Worm (Caenorhabditis elegans) whole organism, midembryonic: ENCODE measurements around the gene fbxc-29.

Source experiments
- T22C8.4 ChIP-seq: fragments of 200-800 bp; sonication (Bioruptor generic); IDR thresholded peaks from 2 replicates; pipeline ENCODE4 v1.3.6; 2022; ENCODE audit warnings: missing genetic modification characterization, missing compliant biosample characterization
- cog-1 ChIP-seq: sonication (generic microtip); optimal IDR thresholded peaks from 2 replicates; lab custom pipeline; 2016; ENCODE audit warnings: missing genetic modification characterization, missing compliant biosample characterization
- flt-1 ChIP-seq: fragments of 200-800 bp; sonication (Bioruptor generic); IDR thresholded peaks from 2 replicates; pipeline ENCODE4 v1.3.6; 2022; ENCODE audit warnings: missing genetic modification characterization, missing compliant biosample characterization
- klf-2 ChIP-seq: fragments of 200-800 bp; sonication (Bioruptor generic); conservative IDR thresholded peaks from 2 replicates; pipeline ENCODE4 v1.3.6; 2022; ENCODE audit warnings: missing genetic modification reagents, missing genetic modification characterization, missing compliant biosample characterization
- med-1 ChIP-seq: sonication (generic microtip); optimal IDR thresholded peaks from 2 replicates; lab custom pipeline; 2017; ENCODE audit warnings: missing genetic modification characterization, mild to moderate bottlenecking, missing compliant biosample characterization, antibody characterized with exemption, missing genetic modification reagents; ENCODE audit not compliant: insufficient read depth
- ref-1 ChIP-seq: fragments of 200-800 bp; sonication (Bioruptor generic); conservative IDR thresholded peaks from 2 replicates; pipeline ENCODE4 v1.3.6; 2022; ENCODE audit warnings: missing genetic modification reagents, missing genetic modification characterization, missing compliant biosample characterization
- tab-1 ChIP-seq: fragments of 200-800 bp; sonication (Bioruptor generic); IDR thresholded peaks from 2 replicates; pipeline ENCODE4 v1.3.6; 2022; ENCODE audit warnings: missing genetic modification characterization, missing compliant biosample characterization
- ztf-23 ChIP-seq: fragments of 200-800 bp; sonication (Bioruptor generic); IDR thresholded peaks from 2 replicates; pipeline ENCODE4 v1.3.6; 2022; ENCODE audit warnings: missing genetic modification reagents, missing genetic modification characterization, missing compliant biosample characterization
- ztf-29 ChIP-seq: fragments of 200-800 bp; sonication (Bioruptor generic); IDR thresholded peaks from 2 replicates; pipeline ENCODE4 v1.3.6; 2022; ENCODE audit warnings: missing genetic modification reagents, missing genetic modification characterization, missing compliant biosample characterization

fbxc-29 gene

ce11 chrII:900720-901332 is 15.1 kb upstream of the fbxc-29 start, which contains the start of gene T07D3.9:
TSS of gene T07D3.9 (minus strand) at chrII:900913.
- TF ChIP-seq ztf-29 (GFP tag; lab: Robert Waterston, UW), result no peak

ce11 chrII:901632-902031 is 14.2 kb upstream of the fbxc-29 start, which contains the start of gene T07D3.2:
TSS of gene T07D3.2 (plus strand) at chrII:901932.
- TF ChIP-seq flt-1 (no peak), ref-1 (GFP tag; lab: Robert Waterston, UW) (no peak), T22C8.4 (no peak), cog-1 (tag; lab: Kevin White, UChicago) (no peak), ztf-23 (GFP tag; lab: Robert Waterston, UW) (no peak), tab-1 (GFP tag; lab: Robert Waterston, UW) (no peak), klf-2 (GFP tag; lab: Robert Waterston, UW) (no peak), ztf-29 (GFP tag; lab: Robert Waterston, UW) (no peak), med-1 (no peak)

- TF ChIP-seq med-1, result no peak
- TF ChIP-seq T22C8.4, result no peak
- no peak for TF ChIP-seq klf-2 (GFP tag; lab: Robert Waterston, UW)
- no peak for TF ChIP-seq ref-1 (GFP tag; lab: Robert Waterston, UW)
- no peak for TF ChIP-seq ztf-23 (GFP tag; lab: Robert Waterston, UW)
- TF ChIP-seq tab-1 (GFP tag; lab: Robert Waterston, UW), result no peak
- no peak for TF ChIP-seq cog-1 (tag; lab: Kevin White, UChicago)
- TF ChIP-seq ztf-29 (GFP tag; lab: Robert Waterston, UW), result no peak
- TF ChIP-seq flt-1, result no peak
These were observed 10.5 kb upstream of the fbxc-29 start for ce11 chrII:905335-905734.

- TF ChIP-seq T22C8.4 (no peak), klf-2 (GFP tag; lab: Robert Waterston, UW) (no peak), ztf-23 (GFP tag; lab: Robert Waterston, UW) (no peak), med-1 (no peak), ref-1 (GFP tag; lab: Robert Waterston, UW) (no peak), cog-1 (tag; lab: Kevin White, UChicago) (no peak), flt-1 (no peak), tab-1 (GFP tag; lab: Robert Waterston, UW) (no peak), ztf-29 (GFP tag; lab: Robert Waterston, UW) (no peak)
These were observed 6.3 kb upstream of the fbxc-29 start, which contains the start of the genes fbxc-24 and fbxc-27 for ce11 chrII:909554-909953. TSS of gene fbxc-24 (minus strand) at chrII:909654. TSS of gene fbxc-27 (plus strand) at chrII:909769.

ce11 chrII:911680-912079 is 4.2 kb upstream of the fbxc-29 start, which contains the start of gene fbxc-31:
TSS of gene fbxc-31 (plus strand) at chrII:911980.
- TF ChIP-seq T22C8.4, result no peak
- no peak for TF ChIP-seq cog-1 (tag; lab: Kevin White, UChicago)
- TF ChIP-seq ztf-29 (GFP tag; lab: Robert Waterston, UW), result no peak
- no peak for TF ChIP-seq flt-1
- no peak for TF ChIP-seq ref-1 (GFP tag; lab: Robert Waterston, UW)
- no peak for TF ChIP-seq ztf-23 (GFP tag; lab: Robert Waterston, UW)
- TF ChIP-seq tab-1 (GFP tag; lab: Robert Waterston, UW), result no peak
- no peak for TF ChIP-seq med-1
- TF ChIP-seq klf-2 (GFP tag; lab: Robert Waterston, UW), result no peak

- TF ChIP-seq klf-2 (GFP tag; lab: Robert Waterston, UW) (no peak), ztf-29 (GFP tag; lab: Robert Waterston, UW) (no peak), ztf-23 (GFP tag; lab: Robert Waterston, UW) (no peak), cog-1 (tag; lab: Kevin White, UChicago) (no peak), T22C8.4 (no peak), tab-1 (GFP tag; lab: Robert Waterston, UW) (no peak), ref-1 (GFP tag; lab: Robert Waterston, UW) (no peak), med-1 (no peak), flt-1 (no peak)
These were observed 2.6 kb upstream of the fbxc-29 start, which contains the start of gene fbxc-33 for ce11 chrII:913222-913722. TSS of gene fbxc-33 (plus strand) at chrII:913672.

- TF ChIP-seq ztf-23 (GFP tag; lab: Robert Waterston, UW), result no peak
These were observed 674 bp upstream of the fbxc-29 start for ce11 chrII:915206-915605.

- no peak for TF ChIP-seq T22C8.4
- TF ChIP-seq tab-1 (GFP tag; lab: Robert Waterston, UW), result no peak
- TF ChIP-seq ztf-23 (GFP tag; lab: Robert Waterston, UW), result no peak
- no peak for TF ChIP-seq klf-2 (GFP tag; lab: Robert Waterston, UW)
- TF ChIP-seq med-1, result no peak
- TF ChIP-seq cog-1 (tag; lab: Kevin White, UChicago), result no peak
- no peak for TF ChIP-seq flt-1
- TF ChIP-seq ztf-29 (GFP tag; lab: Robert Waterston, UW), result no peak
- no peak for TF ChIP-seq ref-1 (GFP tag; lab: Robert Waterston, UW)
These were observed 1.4 kb downstream of the fbxc-29 start, which contains the start of gene fbxc-30 for ce11 chrII:917324-917723. TSS of gene fbxc-30 (plus strand) at chrII:917624.

- TF ChIP-seq ref-1 (GFP tag; lab: Robert Waterston, UW) (no peak), ztf-29 (GFP tag; lab: Robert Waterston, UW) (no peak), cog-1 (tag; lab: Kevin White, UChicago) (no peak), med-1 (no peak), klf-2 (GFP tag; lab: Robert Waterston, UW) (no peak), tab-1 (GFP tag; lab: Robert Waterston, UW) (no peak), T22C8.4 (no peak), flt-1 (no peak), ztf-23 (GFP tag; lab: Robert Waterston, UW) (no peak)
These were observed 4.4 kb downstream of the fbxc-29 start for ce11 chrII:920326-920725.

ce11 chrII:922778-923177 is 6.9 kb downstream of the fbxc-29 start:
- TF ChIP-seq tab-1 (GFP tag; lab: Robert Waterston, UW) (no peak), T22C8.4 (no peak), ztf-29 (GFP tag; lab: Robert Waterston, UW) (no peak), klf-2 (GFP tag; lab: Robert Waterston, UW) (no peak), flt-1 (no peak), cog-1 (tag; lab: Kevin White, UChicago) (no peak), med-1 (no peak), ref-1 (GFP tag; lab: Robert Waterston, UW) (no peak), ztf-23 (GFP tag; lab: Robert Waterston, UW) (no peak)
